Fruit fly (Drosophila melanogaster): Measurements from ENCODE around the gene CG5078.

CG5078 gene

dm6 chr3L:20540182-20540974 is 34.5 kb downstream of the CG5078 start, which contains the start of gene Rcd2 (continued):
- TF ChIP-seq shn (GFP tag; optimal IDR thresholded peaks at IDR 0.05): peak; percentile 1
- no peak for TF ChIP-seq ap (GFP tag; IDR thresholded peaks at IDR 0.05)
- TF ChIP-seq phol (tag; optimal IDR thresholded peaks at IDR 0.05): peak; percentile 66
- no peak for TF ChIP-seq ERR (GFP tag; optimal IDR thresholded peaks at IDR 0.05)
- peak; percentile 62; the same call in 1 of the 2 replicates for TF ChIP-seq CG17328 (GFP tag; IDR thresholded peaks at IDR 0.05)
- peak; percentile 84 for TF ChIP-seq Sox102F (GFP tag; optimal IDR thresholded peaks at IDR 0.05)
- peak; percentile 85 for TF ChIP-seq Rfx (GFP tag; IDR thresholded peaks at IDR 0.05)
- no peak for TF ChIP-seq CG15073 (GFP tag; optimal IDR thresholded peaks at IDR 0.05)
- no peak for TF ChIP-seq HmgD (GFP tag; optimal IDR thresholded peaks at IDR 0.05)
- TF ChIP-seq Mad (GFP tag; optimal IDR thresholded peaks at IDR 0.05): no peak
- peak; percentile 86 for TF ChIP-seq CG2712 (tag; optimal IDR thresholded peaks at IDR 0.05)
- peak; percentile 73 for TF ChIP-seq CG6813 (GFP tag; optimal IDR thresholded peaks at IDR 0.05)
- no peak for TF ChIP-seq pan (optimal IDR thresholded peaks at IDR 0.05)
- peak in 1 of 2 experiments; percentile 87 for TF ChIP-seq pan (GFP tag; optimal IDR thresholded peaks at IDR 0.05 in 1 of 2, IDR thresholded peaks at IDR 0.05 in 1 of 2)
- TF ChIP-seq Neu2 (GFP tag; optimal IDR thresholded peaks at IDR 0.05; ENCODE audit: borderline replicate concordance): no peak
- peak; percentile 43; the same call in 1 of the 2 replicates for TF ChIP-seq Rx (GFP tag; IDR thresholded peaks at IDR 0.05)
- peak; percentile 55; the same call in 1 of the 3 replicates for TF ChIP-seq ase (GFP tag; IDR thresholded peaks at IDR 0.05)
- peak; percentile 75; the same call in 1 of the 2 replicates for TF ChIP-seq CG9215 (GFP tag; IDR thresholded peaks at IDR 0.05)
- peak; percentile 6 for TF ChIP-seq CG5245 (GFP tag; optimal IDR thresholded peaks at IDR 0.05)
- no peak for TF ChIP-seq CG31388 (GFP tag; optimal IDR thresholded peaks at IDR 0.05)
- TF ChIP-seq CG16779 (GFP tag; IDR thresholded peaks at IDR 0.05): 0 out of 2 replicates have a peak, but pooled peaks have one; percentile 3
- TF ChIP-seq CG6854 (GFP tag; optimal IDR thresholded peaks at IDR 0.05): peak; percentile 92
- peak; percentile 82 for TF ChIP-seq sob (GFP tag; IDR thresholded peaks at IDR 0.05)
- TF ChIP-seq pb (GFP tag; optimal IDR thresholded peaks at IDR 0.05): peak; percentile 5
- no peak for TF ChIP-seq CG10431 (GFP tag; optimal IDR thresholded peaks at IDR 0.05)
- TF ChIP-seq PHDP (tag; optimal IDR thresholded peaks at IDR 0.05): peak; percentile 94
- TF ChIP-seq tup (GFP tag; optimal IDR thresholded peaks at IDR 0.05): no peak
- TF ChIP-seq CG18262 (tag; optimal IDR thresholded peaks at IDR 0.05): peak; percentile 84
- 0 out of 3 replicates have a peak, but pooled peaks have one; percentile 63 for TF ChIP-seq CG34422 (GFP tag; IDR thresholded peaks at IDR 0.05)
- TF ChIP-seq nau (GFP tag; optimal IDR thresholded peaks at IDR 0.05): peak; percentile 81
- peak; percentile 40 for TF ChIP-seq tx (GFP tag; optimal IDR thresholded peaks at IDR 0.05)
- no peak for TF ChIP-seq yki (optimal IDR thresholded peaks at IDR 0.05)
- peak; percentile 36 for TF ChIP-seq HLH54F (GFP tag; optimal IDR thresholded peaks at IDR 0.05)
- TF ChIP-seq Dfd (GFP tag; optimal IDR thresholded peaks at IDR 0.05): no peak
- TF ChIP-seq so (GFP tag; IDR thresholded peaks at IDR 0.05): peak; percentile 82
- peak; percentile 79 for TF ChIP-seq ato (GFP tag; IDR thresholded peaks at IDR 0.05; ENCODE audit: partially characterized antibody)
- peak; percentile 58 for TF ChIP-seq CG4707 (GFP tag; optimal IDR thresholded peaks at IDR 0.05)
- TF ChIP-seq zf30C (GFP tag; optimal IDR thresholded peaks at IDR 0.05): no peak
- peak; percentile 78 for TF ChIP-seq sd (tag; optimal IDR thresholded peaks at IDR 0.05)
- no peak for TF ChIP-seq dati (GFP tag; IDR thresholded peaks at IDR 0.05)
- no peak for TF ChIP-seq GATAe (GFP tag; conservative IDR thresholded peaks at IDR 0.05)
- peak; percentile 35 for TF ChIP-seq CG1602 (GFP tag; optimal IDR thresholded peaks at IDR 0.05)
- peak in 1 of 2 experiments; percentile 54 for TF ChIP-seq insv (GFP tag; optimal IDR thresholded peaks at IDR 0.05)
- no peak for TF ChIP-seq da (GFP tag; optimal IDR thresholded peaks at IDR 0.05)
- TF ChIP-seq CG4820 (GFP tag; optimal IDR thresholded peaks at IDR 0.05): peak; percentile 29
- peak; percentile 78 for TF ChIP-seq pho (GFP tag; optimal IDR thresholded peaks at IDR 0.05)
- TF ChIP-seq BtbVII (GFP tag; optimal IDR thresholded peaks at IDR 0.05): peak; percentile 92
- TF ChIP-seq bcd (GFP tag; optimal IDR thresholded peaks at IDR 0.05): peak; percentile 81
- TF ChIP-seq pros (GFP tag; optimal IDR thresholded peaks at IDR 0.05): peak; percentile 2
- peak; percentile 69; the same call in 2 of the 3 replicates for TF ChIP-seq CG7357 (GFP tag; IDR thresholded peaks at IDR 0.05)
